Fruit fly (Drosophila melanogaster): ENCODE data around the gene Hsc70-2.

DNA sequence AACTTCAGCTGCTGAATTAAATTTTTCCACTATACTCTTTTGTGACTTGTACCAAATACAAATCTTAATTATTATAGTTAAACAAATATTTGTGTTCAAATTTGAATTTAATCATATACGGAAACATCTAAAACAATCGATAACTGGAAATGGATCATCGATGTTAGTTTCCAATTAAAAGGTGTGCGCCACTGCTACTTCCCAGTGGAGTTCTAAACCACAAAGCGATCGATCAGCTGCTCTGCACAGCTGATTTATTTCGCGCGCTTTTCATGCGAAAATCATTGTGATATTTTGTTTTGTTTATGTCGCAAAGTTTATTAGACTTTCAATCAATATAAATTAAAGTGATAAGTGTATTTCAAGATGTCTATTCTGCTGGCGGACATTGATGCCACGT lies 43.8 kb downstream of the Hsc70-2 start, which contains the start of gene timeout:
- no peak for TF ChIP-seq Dll (optimal IDR thresholded peaks at IDR 0.05)
- no peak for TF ChIP-seq usp (GFP tag; optimal IDR thresholded peaks at IDR 0.05)
- TF ChIP-seq pan (optimal IDR thresholded peaks at IDR 0.05): no peak
- TF ChIP-seq EcR (GFP tag; optimal IDR thresholded peaks at IDR 0.05): no peak

Measured in whole organism.